Fruit fly (Drosophila melanogaster) whole organism, adult: ENCODE measurements around the gene Edem1.

Experiments used
- CG12768 ChIP-seq: fragments of 200-800 bp; sonication (Bioruptor generic); optimal IDR thresholded peaks from 2 replicates; lab custom pipeline; 2017; ENCODE audit warnings: missing biosample characterization, missing genetic modification characterization, mild to moderate bottlenecking, moderate library complexity, missing genetic modification reagents
- CG1620 ChIP-seq: fragments of 200-800 bp; sonication (Bioruptor generic); optimal IDR thresholded peaks from 2 replicates; lab custom pipeline; 2016; ENCODE audit warnings: missing biosample characterization, missing genetic modification characterization
- CG33017 ChIP-seq: fragments of 200-800 bp; sonication (Bioruptor generic); optimal IDR thresholded peaks from 2 replicates; lab custom pipeline; 2018; ENCODE audit warnings: missing biosample characterization, mild to moderate bottlenecking, missing genetic modification characterization, moderate library complexity
- CG5204 ChIP-seq: fragments of 200-800 bp; sonication (Bioruptor generic); optimal IDR thresholded peaks from 2 replicates; lab custom pipeline; 2016; ENCODE audit warnings: missing biosample characterization, missing genetic modification characterization
- CG7045 ChIP-seq: fragments of 200-800 bp; sonication (Bioruptor generic); optimal IDR thresholded peaks from 2 replicates; lab custom pipeline; 2017; ENCODE audit warnings: missing biosample characterization, mild to moderate bottlenecking, missing genetic modification characterization
- CG7101 ChIP-seq: fragments of 200-800 bp; sonication (Bioruptor generic); optimal IDR thresholded peaks from 2 replicates; lab custom pipeline; 2018; ENCODE audit warnings: missing biosample characterization, mild to moderate bottlenecking, missing genetic modification characterization, moderate library complexity
- Clk ChIP-seq: fragments of 200-800 bp; sonication (Bioruptor generic); optimal IDR thresholded peaks from 2 replicates; lab custom pipeline; 2017; ENCODE audit warnings: missing biosample characterization, missing genetic modification characterization
- Crg-1 ChIP-seq: fragments of 200-800 bp; sonication (Bioruptor generic); optimal IDR thresholded peaks from 2 replicates; lab custom pipeline; 2016; ENCODE audit warnings: missing biosample characterization, missing genetic modification characterization
- Hr96 ChIP-seq: fragments of 200-800 bp; sonication (Bioruptor generic); optimal IDR thresholded peaks from 2 replicates; lab custom pipeline; 2016; ENCODE audit warnings: missing biosample characterization, missing genetic modification characterization
- Mnt ChIP-seq: fragments of 200-800 bp; sonication (Bioruptor generic); optimal IDR thresholded peaks from 2 replicates; lab custom pipeline; 2016; ENCODE audit warnings: missing biosample characterization, mild to moderate bottlenecking, missing genetic modification characterization
- cic ChIP-seq: fragments of 200-800 bp; sonication (Bioruptor generic); optimal IDR thresholded peaks from 2 replicates; lab custom pipeline; 2017; ENCODE audit warnings: missing biosample characterization, mild to moderate bottlenecking, missing genetic modification characterization, moderate library complexity
- cnc ChIP-seq, 2 experiments: fragments of >200 bp; optimal IDR thresholded peaks; 2 replicates each; lab custom pipeline; 2017
- ovo ChIP-seq: fragments of 200-800 bp; sonication (Bioruptor generic); optimal IDR thresholded peaks from 2 replicates; lab custom pipeline; 2016; ENCODE audit warnings: missing biosample characterization, missing genetic modification characterization
- toe ChIP-seq: fragments of 200-800 bp; sonication (Bioruptor generic); optimal IDR thresholded peaks from 2 replicates; lab custom pipeline; 2016; ENCODE audit warnings: missing biosample characterization, missing genetic modification characterization

DNA sequence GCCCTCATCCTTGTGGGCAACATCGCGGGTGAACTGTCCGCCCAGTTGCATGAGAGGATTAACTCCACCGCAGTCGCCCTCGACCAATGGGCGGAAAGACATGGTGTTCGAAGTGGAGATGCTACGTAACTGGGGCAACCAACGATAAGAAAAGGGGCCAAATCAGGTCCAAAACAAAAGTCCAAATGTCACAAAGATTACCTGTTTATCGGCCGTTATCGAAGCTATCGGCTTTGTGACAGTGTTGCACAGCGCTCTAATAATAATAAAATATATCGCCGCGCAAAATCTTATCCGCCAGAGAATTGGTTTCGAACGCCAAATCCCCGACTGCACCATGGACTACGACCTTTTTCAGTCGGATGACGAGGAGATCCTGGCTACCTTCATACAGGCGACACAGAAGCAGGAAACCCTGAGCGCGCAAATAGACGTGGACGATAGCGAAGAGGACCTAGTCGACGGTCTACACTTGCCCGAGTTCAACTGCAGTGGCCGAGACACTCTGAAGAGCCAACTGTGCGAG, 40.0 kb downstream of the Edem1 start, which contains the start of the genes CG14803 and Pex5:
- no peak for TF ChIP-seq CG5204
- TF ChIP-seq cnc (optimal IDR thresholded peaks at IDR 0.05; lab: Kevin White, UChicago): no peak
- no peak for TF ChIP-seq CG33017
- TF ChIP-seq CG7101 (tag; lab: Kevin White, UChicago): peak; percentile 55
- TF ChIP-seq Mnt: peak; percentile 48
- no peak for TF ChIP-seq CG7045 (GFP tag; lab: Kevin White, UChicago)
- TF ChIP-seq ovo (GFP tag; lab: Kevin White, UChicago): no peak
- no peak for TF ChIP-seq toe (GFP tag; lab: Kevin White, UChicago)
- TF ChIP-seq Hr96 (GFP tag; lab: Kevin White, UChicago): no peak
- TF ChIP-seq CG1620 (GFP tag; lab: Kevin White, UChicago): peak; percentile 56
- TF ChIP-seq Clk: no peak
- TF ChIP-seq Crg-1 (GFP tag; lab: Kevin White, UChicago): peak; percentile 24
- TF ChIP-seq CG12768 (GFP tag; lab: Kevin White, UChicago): peak; percentile 63
- no peak for TF ChIP-seq cic (GFP tag; lab: Kevin White, UChicago)
